Worm (Caenorhabditis elegans) whole organism, L3 larva: ENCODE measurements around the gene C49C8.5.

ENCODE experiments used
- R02D3.7 ChIP-seq: fragments of 150-350 bp; optimal IDR thresholded peaks from 2 replicates; lab custom pipeline; 2014; ENCODE audit warnings: missing biosample characterization, missing genetic modification characterization
- ZK546.5 ChIP-seq: sonication (generic microtip); optimal IDR thresholded peaks from 2 replicates; lab custom pipeline; 2017; ENCODE audit warnings: missing biosample characterization, missing genetic modification characterization
- aly-2 ChIP-seq: fragments of 150-350 bp; optimal IDR thresholded peaks from 2 replicates; lab custom pipeline; 2014; ENCODE audit warnings: missing biosample characterization, missing genetic modification characterization
- ama-1 ChIP-seq: fragments of 150-350 bp; optimal IDR thresholded peaks from 2 replicates; lab custom pipeline; 2018
- ceh-16 ChIP-seq: sonication (generic microtip); optimal IDR thresholded peaks from 2 replicates; lab custom pipeline; 2017; ENCODE audit warnings: missing biosample characterization, missing genetic modification characterization
- ceh-28 ChIP-seq: fragments of 150-350 bp; optimal IDR thresholded peaks from 2 replicates; lab custom pipeline; 2014; ENCODE audit warnings: missing biosample characterization, missing genetic modification reagents, missing genetic modification characterization
- ceh-82 ChIP-seq: fragments of 150-350 bp; optimal IDR thresholded peaks from 2 replicates; lab custom pipeline; 2014; ENCODE audit warnings: missing biosample characterization, missing genetic modification characterization
- ceh-9 ChIP-seq: sonication (generic microtip); optimal IDR thresholded peaks from 2 replicates; lab custom pipeline; 2018; ENCODE audit warnings: missing biosample characterization, missing genetic modification characterization
- daf-12 ChIP-seq: fragments of 150-350 bp; optimal IDR thresholded peaks from 2 replicates; lab custom pipeline; 2014; ENCODE audit warnings: missing biosample characterization, missing genetic modification reagents, missing genetic modification characterization
- egl-5 ChIP-seq: fragments of 150-350 bp; optimal IDR thresholded peaks from 2 replicates; lab custom pipeline; 2017; ENCODE audit warnings: missing biosample characterization, missing genetic modification reagents, missing genetic modification characterization, inconsistent platforms
- elt-1 ChIP-seq: fragments of 150-350 bp; optimal IDR thresholded peaks from 2 replicates; lab custom pipeline; 2014; ENCODE audit warnings: missing biosample characterization, missing genetic modification characterization
- elt-2 ChIP-seq: sonication (generic microtip); optimal IDR thresholded peaks from 2 replicates; lab custom pipeline; 2016; ENCODE audit warnings: missing genetic modification reagents, mild to moderate bottlenecking, missing genetic modification characterization, missing compliant biosample characterization
- elt-3 ChIP-seq, 3 experiments: fragments of 150-350 bp in 1 of 3; sonication (generic microtip) in 2 of 3; optimal IDR thresholded peaks; 2 replicates in 2 of 3; 4 replicates in 1 of 3; lab custom pipeline; 2014 to 2017; ENCODE audit warnings: missing biosample characterization in 3 of 3, missing genetic modification characterization in 3 of 3
- fkh-10 ChIP-seq: sonication (generic microtip); optimal IDR thresholded peaks from 2 replicates; lab custom pipeline; 2017; ENCODE audit warnings: missing biosample characterization, missing genetic modification reagents, missing genetic modification characterization
- fkh-2 ChIP-seq: fragments of 150-350 bp; optimal IDR thresholded peaks from 2 replicates; lab custom pipeline; 2014; ENCODE audit warnings: missing biosample characterization, missing genetic modification reagents, missing genetic modification characterization
- fos-1 ChIP-seq: fragments of 150-350 bp; optimal IDR thresholded peaks from 2 replicates; lab custom pipeline; 2014; ENCODE audit warnings: missing biosample characterization, missing genetic modification characterization
- hmg-11 ChIP-seq: sonication (generic microtip); optimal IDR thresholded peaks from 2 replicates; lab custom pipeline; 2016; ENCODE audit warnings: missing genetic modification characterization, missing compliant biosample characterization
- jun-1 ChIP-seq: fragments of 150-350 bp; optimal IDR thresholded peaks from 2 replicates; lab custom pipeline; 2014; ENCODE audit warnings: missing biosample characterization, missing genetic modification reagents, missing genetic modification characterization
- lin-15B ChIP-seq: fragments of 150-350 bp; optimal IDR thresholded peaks from 2 replicates; lab custom pipeline; 2014; ENCODE audit warnings: missing biosample characterization, missing genetic modification characterization
- lin-39 ChIP-seq: fragments of 150-350 bp; optimal IDR thresholded peaks from 2 replicates; lab custom pipeline; 2018; ENCODE audit warnings: missing biosample characterization, missing genetic modification reagents, missing genetic modification characterization
- lsy-12 ChIP-seq: sonication (generic microtip); optimal IDR thresholded peaks from 2 replicates; lab custom pipeline; 2016; ENCODE audit warnings: mild to moderate bottlenecking, missing genetic modification characterization, missing compliant biosample characterization
- mdl-1 ChIP-seq: fragments of 150-350 bp; optimal IDR thresholded peaks from 2 replicates; lab custom pipeline; 2014; ENCODE audit warnings: missing biosample characterization, missing genetic modification characterization
- mml-1 ChIP-seq: fragments of 150-350 bp; sonication (generic microtip); optimal IDR thresholded peaks from 3 replicates; lab custom pipeline; 2014; ENCODE audit warnings: missing biosample characterization, missing genetic modification characterization
- nfya-1 ChIP-seq: sonication (generic microtip); optimal IDR thresholded peaks from 2 replicates; lab custom pipeline; 2017; ENCODE audit warnings: missing genetic modification characterization, mild to moderate bottlenecking, missing compliant biosample characterization, antibody characterized with exemption, moderate library complexity; ENCODE audit not compliant: insufficient read depth
- nhr-11 ChIP-seq: fragments of 150-350 bp; optimal IDR thresholded peaks from 2 replicates; lab custom pipeline; 2014; ENCODE audit warnings: missing biosample characterization, missing genetic modification characterization
- nhr-12 ChIP-seq: fragments of 150-350 bp; optimal IDR thresholded peaks from 2 replicates; lab custom pipeline; 2014; ENCODE audit warnings: missing biosample characterization, missing genetic modification characterization
- nhr-23 ChIP-seq: fragments of 150-350 bp; optimal IDR thresholded peaks from 2 replicates; lab custom pipeline; 2014; ENCODE audit warnings: missing biosample characterization, missing genetic modification reagents, missing genetic modification characterization
- nhr-237 ChIP-seq: fragments of 150-350 bp; optimal IDR thresholded peaks from 2 replicates; lab custom pipeline; 2014; ENCODE audit warnings: missing biosample characterization, missing genetic modification characterization
- nhr-25 ChIP-seq: sonication (generic microtip); optimal IDR thresholded peaks from 2 replicates; lab custom pipeline; 2017; ENCODE audit warnings: missing biosample characterization, missing genetic modification characterization
- nhr-28 ChIP-seq: fragments of 150-350 bp; optimal IDR thresholded peaks from 2 replicates; lab custom pipeline; 2014; ENCODE audit warnings: missing biosample characterization, missing genetic modification characterization
- nhr-43 ChIP-seq: sonication (generic microtip); optimal IDR thresholded peaks from 2 replicates; lab custom pipeline; 2016; ENCODE audit warnings: mild to moderate bottlenecking, missing genetic modification characterization, missing compliant biosample characterization; ENCODE audit not compliant: poor library complexity, severe bottlenecking
- nhr-67 ChIP-seq: fragments of 150-350 bp; optimal IDR thresholded peaks from 2 replicates; lab custom pipeline; 2014; ENCODE audit warnings: missing biosample characterization, missing genetic modification characterization
- nhr-76 ChIP-seq: fragments of 150-350 bp; sonication (generic microtip); optimal IDR thresholded peaks from 5 replicates; lab custom pipeline; 2014; ENCODE audit warnings: missing biosample characterization, missing genetic modification characterization
- nhr-77 ChIP-seq: fragments of 150-350 bp; optimal IDR thresholded peaks from 2 replicates; lab custom pipeline; 2014; ENCODE audit warnings: missing biosample characterization, missing genetic modification characterization
- pha-4 ChIP-seq: fragments of 150-350 bp; optimal IDR thresholded peaks from 2 replicates; lab custom pipeline; 2014; ENCODE audit warnings: missing biosample characterization, missing genetic modification reagents, missing genetic modification characterization
- pqm-1 ChIP-seq: fragments of 150-350 bp; optimal IDR thresholded peaks from 2 replicates; lab custom pipeline; 2017; ENCODE audit warnings: missing biosample characterization, missing genetic modification characterization, inconsistent platforms
- sea-2 ChIP-seq: fragments of 150-350 bp; sonication (generic microtip); optimal IDR thresholded peaks from 4 replicates; lab custom pipeline; 2014; ENCODE audit warnings: missing biosample characterization, missing genetic modification reagents, missing genetic modification characterization
- skn-1 ChIP-seq: fragments of 150-350 bp; optimal IDR thresholded peaks from 2 replicates; lab custom pipeline; 2014; ENCODE audit warnings: missing biosample characterization, missing genetic modification characterization
- snpc-4 ChIP-seq: fragments of 150-350 bp; optimal IDR thresholded peaks from 2 replicates; lab custom pipeline; 2014; ENCODE audit warnings: missing biosample characterization, missing genetic modification characterization
- tbx-2 ChIP-seq: sonication (generic microtip); optimal IDR thresholded peaks from 2 replicates; lab custom pipeline; 2016; ENCODE audit warnings: mild to moderate bottlenecking, missing genetic modification characterization, missing compliant biosample characterization
- unc-39 ChIP-seq: sonication (generic microtip); optimal IDR thresholded peaks from 4 replicates; lab custom pipeline; 2017; ENCODE audit warnings: missing biosample characterization, missing genetic modification characterization
- unc-62 ChIP-seq: fragments of 150-350 bp; sonication (generic microtip); optimal IDR thresholded peaks from 4 replicates; lab custom pipeline; 2014; ENCODE audit warnings: missing biosample characterization, missing genetic modification reagents, missing genetic modification characterization
- zag-1 ChIP-seq: fragments of 150-350 bp; optimal IDR thresholded peaks from 2 replicates; lab custom pipeline; 2014; ENCODE audit warnings: missing biosample characterization, missing genetic modification characterization
- ztf-4 ChIP-seq: fragments of 150-350 bp; optimal IDR thresholded peaks from 2 replicates; lab custom pipeline; 2014; ENCODE audit warnings: missing biosample characterization, missing genetic modification characterization

The C49C8.5 gene

ce11 chrIV:8629609-8630052, 23.8 kb downstream of the C49C8.5 start:
- TF ChIP-seq fkh-2 (tag; lab: Kevin White, UChicago) (no peak), skn-1 (tag; lab: Kevin White, UChicago) (no peak), nhr-237 (tag; lab: Kevin White, UChicago) (no peak), jun-1 (no peak), tbx-2 (tag; lab: Kevin White, UChicago) (no peak), nhr-28 (tag; lab: Kevin White, UChicago) (no peak), zag-1 (tag; lab: Kevin White, UChicago) (no peak), nfya-1 (tag; lab: Kevin White, UChicago) (peak; percentile 75), nhr-77 (tag; lab: Kevin White, UChicago) (no peak), R02D3.7 (tag; lab: Kevin White, UChicago) (no peak), ceh-9 (tag; lab: Kevin White, UChicago) (no peak), unc-39 (tag; lab: Kevin White, UChicago) (no peak), lsy-12 (tag; lab: Kevin White, UChicago) (no peak), ceh-28 (tag; lab: Kevin White, UChicago) (no peak), pqm-1 (no peak), ama-1 (no peak), ceh-16 (no peak), mdl-1 (tag; lab: Kevin White, UChicago) (no peak), lin-39 (tag; lab: Kevin White, UChicago) (peak; percentile 54), nhr-23 (tag; lab: Kevin White, UChicago) (no peak), nhr-12 (no peak), hmg-11 (tag; lab: Kevin White, UChicago) (peak; percentile 86), nhr-25 (tag; lab: Kevin White, UChicago) (no peak), ZK546.5 (no peak), ceh-82 (tag; lab: Kevin White, UChicago) (no peak), elt-3 (tag; optimal IDR thresholded peaks at IDR 0.05; lab: Kevin White, UChicago) (no peak), nhr-76 (no peak), mml-1 (tag; lab: Kevin White, UChicago) (no peak), lin-15B (tag; lab: Kevin White, UChicago) (peak; percentile 25), elt-1 (tag; lab: Kevin White, UChicago) (no peak), fkh-10 (GFP tag; lab: Kevin White, UChicago) (peak; percentile 34), fos-1 (tag; lab: Kevin White, UChicago) (no peak), nhr-67 (tag; lab: Kevin White, UChicago) (no peak), nhr-43 (tag; lab: Kevin White, UChicago) (no peak), sea-2 (GFP tag; lab: Kevin White, UChicago) (no peak), elt-2 (tag; lab: Kevin White, UChicago) (no peak), nhr-11 (no peak), snpc-4 (tag; lab: Kevin White, UChicago) (no peak), ztf-4 (tag; lab: Kevin White, UChicago) (no peak)
- TF ChIP-seq, all 47 proteins: peak for 5

- TF ChIP-seq nhr-25 (tag; lab: Kevin White, UChicago) (peak; percentile 49), jun-1 (no peak), fkh-10 (GFP tag; lab: Kevin White, UChicago) (peak; percentile 46)
These were observed 25.2 kb downstream of the C49C8.5 start for ce11 chrIV:8628262-8628661.

ce11 chrIV:8627328-8627727, 26.1 kb downstream of the C49C8.5 start, which contains the start of gene F42A9.11:
Gene F42A9.11, plus strand, starts transcription at chrIV:8627637.
- TF ChIP-seq snpc-4 (tag; lab: Kevin White, UChicago) (peak; percentile 17), unc-62 (GFP tag; lab: Kevin White, UChicago) (no peak), ceh-28 (tag; lab: Kevin White, UChicago) (peak; percentile 26), nhr-43 (tag; lab: Kevin White, UChicago) (peak; percentile 28), pha-4 (tag; lab: Kevin White, UChicago) (peak; percentile 77), nhr-25 (tag; lab: Kevin White, UChicago) (peak; percentile 30), aly-2 (no peak), ZK546.5 (no peak), daf-12 (tag; lab: Kevin White, UChicago) (no peak), fkh-2 (tag; lab: Kevin White, UChicago) (no peak), lin-15B (tag; lab: Kevin White, UChicago) (peak; percentile 7), nfya-1 (tag; lab: Kevin White, UChicago) (peak; percentile 61), sea-2 (GFP tag; lab: Kevin White, UChicago) (no peak), hmg-11 (tag; lab: Kevin White, UChicago) (peak; percentile 45), egl-5 (peak; percentile 15)
- TF ChIP-seq, all 47 proteins: peak for 9
